Worm (Caenorhabditis elegans): ENCODE results near the gene str-109.

The str-109 gene

DNA sequence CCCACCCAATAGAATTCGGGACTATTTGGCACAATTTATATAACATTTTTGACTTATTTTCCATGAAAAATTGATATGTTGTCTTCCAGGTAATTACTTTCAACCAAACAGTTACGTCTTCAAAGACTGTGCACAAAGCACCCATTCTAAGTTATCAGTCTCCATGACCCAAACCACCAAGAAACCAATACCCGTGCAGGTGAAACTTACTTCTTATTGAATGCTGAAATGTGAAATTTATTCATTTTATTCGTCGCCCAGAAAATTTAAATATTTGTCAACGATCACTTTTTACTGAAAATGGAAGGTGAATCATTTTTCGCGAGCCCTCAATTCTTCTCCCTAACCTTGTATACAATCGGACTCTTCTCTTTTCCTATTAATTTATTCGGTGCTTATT, 28.5 kb upstream of the str-109 start, which contains the start of gene srh-281:
srh-281 (plus strand) TSS at position 301 of the 400 bp plus-strand sequence.
- TF ChIP-seq Y53G8AR.9 (GFP tag; conservative IDR thresholded peaks at IDR 0.05) (no peak), zim-3 (tag; optimal IDR thresholded peaks at IDR 0.05) (no peak), let-607 (tag; optimal IDR thresholded peaks at IDR 0.05) (no peak), egrh-3 (GFP tag; IDR thresholded peaks at IDR 0.05) (no peak), B0035.1 (tag; optimal IDR thresholded peaks at IDR 0.05) (no peak), hmg-1.2 (GFP tag; IDR thresholded peaks at IDR 0.05) (no peak), egl-18 (GFP tag; IDR thresholded peaks at IDR 0.05) (no peak), hlh-12 (tag; optimal IDR thresholded peaks at IDR 0.05) (no peak), nfya-2 (GFP tag; IDR thresholded peaks at IDR 0.05) (no peak), snpc-3.4 (tag; optimal IDR thresholded peaks at IDR 0.05) (no peak), aptf-3 (GFP tag; IDR thresholded peaks at IDR 0.05) (no peak), gei-17 (GFP tag; optimal IDR thresholded peaks at IDR 0.05) (no peak)

DNA sequence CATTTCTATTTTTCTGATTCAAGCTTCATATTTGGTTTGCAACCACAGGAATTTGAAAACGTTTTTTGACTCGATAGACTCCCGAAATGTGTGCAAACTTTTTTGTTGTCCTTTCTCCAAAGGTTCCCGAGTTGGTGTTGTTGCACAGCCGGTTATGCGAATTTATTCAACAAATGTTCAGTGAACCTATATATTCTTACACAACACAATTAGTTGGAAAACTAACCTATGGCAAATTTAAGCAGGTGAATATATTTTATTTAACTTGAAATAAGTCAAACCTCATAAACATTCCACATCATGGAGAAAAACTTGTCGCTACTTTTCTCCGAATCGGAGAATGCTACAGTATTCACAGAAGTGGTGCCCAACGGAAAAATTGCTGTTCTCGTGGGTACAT, 21.3 kb upstream of the str-109 start, which contains the start of gene srz-14:
srz-14 (plus strand) TSS at position 301 of the 400 bp plus-strand sequence.
- TF ChIP-seq mes-4 (tag; optimal IDR thresholded peaks at IDR 0.05) (no peak), lsl-1 (GFP tag; optimal IDR thresholded peaks at IDR 0.05) (no peak), F49E8.2 (tag; optimal IDR thresholded peaks at IDR 0.05; ENCODE audit: insufficient read depth) (no peak), nfyb-1 (GFP tag; IDR thresholded peaks at IDR 0.05) (no peak), nhr-179 (tag; optimal IDR thresholded peaks at IDR 0.05) (no peak), lag-1 (GFP tag; IDR thresholded peaks at IDR 0.05) (no peak), lin-40 (tag; optimal IDR thresholded peaks at IDR 0.05) (no peak), bed-1 (GFP tag; IDR thresholded peaks at IDR 0.05) (no peak), ztf-25 (GFP tag; IDR thresholded peaks at IDR 0.05) (no peak), hmg-1.2 (GFP tag; IDR thresholded peaks at IDR 0.05) (no peak), F57C9.4 (tag; optimal IDR thresholded peaks at IDR 0.05) (no peak), let-607 (tag; optimal IDR thresholded peaks at IDR 0.05) (no peak), ceh-40 (GFP tag; IDR thresholded peaks at IDR 0.05) (no peak), hrde-1 (tag; optimal IDR thresholded peaks at IDR 0.05; ENCODE audit: borderline replicate concordance) (no peak), hsf-1 (GFP tag; IDR thresholded peaks at IDR 0.05) (no peak), chd-7 (tag; optimal IDR thresholded peaks at IDR 0.05) (no peak), egl-18 (GFP tag; IDR thresholded peaks at IDR 0.05) (no peak)

- TF ChIP-seq lsy-27 (tag; optimal IDR thresholded peaks at IDR 0.05; ENCODE audit: borderline replicate concordance, insufficient read depth) (no peak), dox-1 (GFP tag; IDR thresholded peaks at IDR 0.05) (no peak)
These were observed 20.9 kb upstream of the str-109 start, which contains the start of gene srh-277 for ce11 chrV:16182918-16183317. srh-277 (plus strand) TSS chrV:16183218.

DNA sequence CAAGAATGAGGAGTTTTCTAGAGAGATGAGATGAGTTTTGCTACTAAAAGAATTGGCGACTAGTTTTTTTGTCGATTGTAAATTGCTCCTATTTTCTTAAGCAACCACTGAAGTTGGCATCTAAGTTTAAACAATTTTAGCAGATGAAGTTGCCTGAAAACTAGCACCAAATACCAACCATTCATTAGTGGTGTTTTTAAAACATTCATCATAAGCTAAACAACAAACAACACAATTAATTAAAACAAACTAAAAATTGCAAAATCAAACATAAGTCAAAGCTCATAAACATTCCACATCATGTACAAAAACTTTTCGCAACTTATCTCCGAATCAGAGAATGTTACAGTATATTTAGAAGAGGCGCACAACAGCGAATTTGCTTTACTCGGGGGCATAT, 20.1 kb upstream of the str-109 start, which contains the start of gene srz-13:
srz-13 (plus strand) TSS at position 301 of the 400 bp plus-strand sequence.
- no peak for TF ChIP-seq nhr-80 (tag; optimal IDR thresholded peaks at IDR 0.05)
- TF ChIP-seq aptf-3 (GFP tag; IDR thresholded peaks at IDR 0.05), result no peak
- no peak for TF ChIP-seq madf-6 (GFP tag; IDR thresholded peaks at IDR 0.05)
- TF ChIP-seq nhr-120 (GFP tag; IDR thresholded peaks at IDR 0.05), result no peak
- no peak for TF ChIP-seq F23B12.7 (tag; optimal IDR thresholded peaks at IDR 0.05; ENCODE audit: insufficient read depth)
- no peak for TF ChIP-seq T07F8.4 (tag; optimal IDR thresholded peaks at IDR 0.05)
- TF ChIP-seq egrh-3 (GFP tag; IDR thresholded peaks at IDR 0.05), result no peak
- TF ChIP-seq ceh-58 (GFP tag; IDR thresholded peaks at IDR 0.05), result no peak
- TF ChIP-seq F39B2.1 (GFP tag; IDR thresholded peaks at IDR 0.05), result no peak
- no peak for TF ChIP-seq lir-1 (GFP tag; conservative IDR thresholded peaks at IDR 0.05)
- TF ChIP-seq cebp-1 (GFP tag; IDR thresholded peaks at IDR 0.05), result no peak
- TF ChIP-seq cebp-1 (tag; optimal IDR thresholded peaks at IDR 0.05), result no peak
- no peak for TF ChIP-seq ZK185.1 (tag; optimal IDR thresholded peaks at IDR 0.05; ENCODE audit: poor library complexity, severe bottlenecking)
